Worm (Caenorhabditis elegans): ENCODE results near the gene wee-1.3.

DNA sequence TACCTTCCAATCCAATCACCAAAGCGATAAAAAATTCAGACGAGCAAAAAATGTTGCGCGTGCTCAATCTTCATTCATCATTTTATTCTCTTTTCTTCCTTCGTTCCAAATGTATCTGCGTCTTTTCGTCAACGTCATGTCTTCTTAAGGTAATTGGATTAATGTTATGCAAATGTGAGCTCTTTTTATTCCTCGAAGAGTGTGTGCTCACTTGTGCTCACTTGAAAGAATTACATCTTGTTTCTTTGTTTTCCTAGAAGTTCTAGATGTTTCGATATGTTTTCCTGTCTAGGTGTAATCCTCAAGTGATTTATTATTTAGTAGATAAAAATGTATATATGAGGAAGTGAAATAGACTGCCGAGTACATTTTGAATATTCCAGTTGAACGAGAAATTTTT lies 39.2 kb upstream of the wee-1.3 start:
- TF ChIP-seq snpc-4 (tag; optimal IDR thresholded peaks at IDR 0.05) (no peak), nhr-237 (tag; optimal IDR thresholded peaks at IDR 0.05) (no peak), mdl-1 (tag; optimal IDR thresholded peaks at IDR 0.05) (no peak), aly-2 (tag; optimal IDR thresholded peaks at IDR 0.05) (no peak), nhr-77 (tag; optimal IDR thresholded peaks at IDR 0.05) (no peak), ztf-4 (tag; optimal IDR thresholded peaks at IDR 0.05) (no peak), lin-39 (tag; optimal IDR thresholded peaks at IDR 0.05) (no peak), fos-1 (tag; optimal IDR thresholded peaks at IDR 0.05) (no peak), nhr-23 (tag; optimal IDR thresholded peaks at IDR 0.05) (no peak), ama-1 (optimal IDR thresholded peaks at IDR 0.05) (no peak), unc-55 (GFP tag; optimal IDR thresholded peaks at IDR 0.05) (peak; percentile 40), nhr-11 (tag; optimal IDR thresholded peaks at IDR 0.05) (no peak), unc-62 (GFP tag; optimal IDR thresholded peaks at IDR 0.05) (no peak)
